Fruit fly (Drosophila melanogaster) whole organism, embryonic: Measurements from ENCODE around the gene CG14332.

ENCODE experiments used
- ATbp ChIP-seq: fragments of 200-800 bp; sonication (Bioruptor generic); optimal IDR thresholded peaks from 2 replicates; lab custom pipeline; 2017; ENCODE audit warnings: missing biosample characterization, mild to moderate bottlenecking, missing genetic modification characterization, missing genetic modification reagents
- Abd-B ChIP-seq: fragments of 200-800 bp; sonication (Bioruptor generic); optimal IDR thresholded peaks from 2 replicates; lab custom pipeline; 2018; ENCODE audit warnings: missing biosample characterization, mild to moderate bottlenecking, missing genetic modification characterization, moderate library complexity
- Aef1 ChIP-seq: fragments of 200-800 bp; sonication (Bioruptor generic); IDR thresholded peaks from 3 replicates; pipeline ENCODE4 v1.3.6; 2022; ENCODE audit warnings: missing biosample characterization, missing genetic modification characterization
- Blimp-1 ChIP-seq: fragments of 200-800 bp; sonication (Bioruptor generic); optimal IDR thresholded peaks from 3 replicates; lab custom pipeline; 2018; ENCODE audit warnings: missing biosample characterization, missing genetic modification characterization, mild to moderate bottlenecking, moderate library complexity, missing genetic modification reagents
- CG10366 ChIP-seq: fragments of 200-800 bp; sonication (Bioruptor generic); IDR thresholded peaks from 2 replicates; pipeline ENCODE4 v1.3.6; 2022; ENCODE audit warnings: missing biosample characterization, missing genetic modification characterization
- CG10543 ChIP-seq: fragments of 200-800 bp; sonication (Bioruptor generic); optimal IDR thresholded peaks from 3 replicates; lab custom pipeline; 2017; ENCODE audit warnings: missing biosample characterization, mild to moderate bottlenecking, missing genetic modification characterization, moderate library complexity
- CG11695 ChIP-seq: fragments of 200-800 bp; sonication (Bioruptor generic); IDR thresholded peaks from 3 replicates; pipeline ENCODE4 v1.3.6; 2022; ENCODE audit warnings: missing biosample characterization, missing genetic modification characterization
- CG12071 ChIP-seq: fragments of 200-800 bp; sonication (Bioruptor generic); optimal IDR thresholded peaks from 3 replicates; lab custom pipeline; 2018; ENCODE audit warnings: missing biosample characterization, mild to moderate bottlenecking, missing genetic modification characterization
- CG13296 ChIP-seq: fragments of 200-800 bp; sonication (Bioruptor generic); optimal IDR thresholded peaks from 3 replicates; lab custom pipeline; 2018; ENCODE audit warnings: missing biosample characterization, mild to moderate bottlenecking, missing genetic modification characterization
- CG14965 ChIP-seq: fragments of 200-800 bp; sonication (Bioruptor generic); optimal IDR thresholded peaks from 2 replicates; lab custom pipeline; 2016; ENCODE audit warnings: missing biosample characterization, missing genetic modification characterization, borderline replicate concordance
- CG15073 ChIP-seq: fragments of 200-800 bp; sonication (Bioruptor generic); optimal IDR thresholded peaks from 2 replicates; lab custom pipeline; 2016; ENCODE audit warnings: missing biosample characterization, missing genetic modification characterization
- CG15601 ChIP-seq: fragments of 200-800 bp; sonication (Bioruptor generic); optimal IDR thresholded peaks from 3 replicates; lab custom pipeline; 2019; ENCODE audit warnings: missing biosample characterization, mild to moderate bottlenecking, missing genetic modification characterization, moderate library complexity
- CG17829 ChIP-seq: fragments of 200-800 bp; optimal IDR thresholded peaks from 2 replicates; lab custom pipeline; 2019; ENCODE audit warnings: missing biosample characterization, mild to moderate bottlenecking, missing genetic modification characterization, moderate library complexity
- CG2116 ChIP-seq: fragments of 200-800 bp; sonication (Bioruptor generic); optimal IDR thresholded peaks from 3 replicates; lab custom pipeline; 2018; ENCODE audit warnings: missing biosample characterization, mild to moderate bottlenecking, missing genetic modification characterization
- CG30020 ChIP-seq: fragments of 200-800 bp; optimal IDR thresholded peaks from 2 replicates; lab custom pipeline; 2019; ENCODE audit warnings: missing biosample characterization, mild to moderate bottlenecking, missing genetic modification characterization, moderate library complexity
- CG42726 ChIP-seq: fragments of 200-800 bp; sonication (Bioruptor generic); IDR thresholded peaks from 2 replicates; pipeline ENCODE4 v1.3.6; 2022; ENCODE audit warnings: missing biosample characterization, missing genetic modification characterization; ENCODE audit not compliant: partially characterized antibody
- CG6175 ChIP-seq: fragments of 200-800 bp; sonication (Bioruptor generic); IDR thresholded peaks from 3 replicates; pipeline ENCODE4 v1.3.6; 2022; ENCODE audit warnings: missing biosample characterization, missing genetic modification characterization
- CG6254 ChIP-seq: fragments of 200-800 bp; sonication (Bioruptor generic); optimal IDR thresholded peaks from 3 replicates; lab custom pipeline; 2017; ENCODE audit warnings: mild to moderate bottlenecking, missing biosample characterization, missing genetic modification reagents, missing genetic modification characterization
- CG6813 ChIP-seq: fragments of 200-800 bp; sonication (Bioruptor generic); optimal IDR thresholded peaks from 2 replicates; lab custom pipeline; 2017; ENCODE audit warnings: missing biosample characterization, missing genetic modification characterization, mild to moderate bottlenecking, moderate library complexity, missing genetic modification reagents
- CG8290 ChIP-seq, 3 experiments: fragments of 200-800 bp; sonication (Bioruptor generic); optimal IDR thresholded peaks; 2 replicates each; lab custom pipeline; 2016 to 2019; ENCODE audit warnings: missing biosample characterization in 3 of 3, missing genetic modification characterization in 3 of 3, mild to moderate bottlenecking in 2 of 3, moderate library complexity in 1 of 3
- CG9817 ChIP-seq: fragments of 200-800 bp; sonication (Bioruptor generic); optimal IDR thresholded peaks from 2 replicates; lab custom pipeline; 2018; ENCODE audit warnings: missing biosample characterization, mild to moderate bottlenecking, missing genetic modification characterization, moderate library complexity
- Doc2 ChIP-seq: fragments of 200-800 bp; sonication (Bioruptor generic); IDR thresholded peaks from 2 replicates; pipeline ENCODE4 v1.3.6; 2022; ENCODE audit warnings: missing biosample characterization, missing genetic modification characterization
- MTF-1 ChIP-seq: fragments of 200-800 bp; sonication (Bioruptor generic); optimal IDR thresholded peaks from 2 replicates; lab custom pipeline; 2018; ENCODE audit warnings: missing biosample characterization, mild to moderate bottlenecking, missing genetic modification characterization, borderline replicate concordance
- Max ChIP-seq: fragments of 200-800 bp; sonication (Bioruptor generic); optimal IDR thresholded peaks from 2 replicates; lab custom pipeline; 2016; ENCODE audit warnings: missing biosample characterization, mild to moderate bottlenecking, missing genetic modification characterization
- Med ChIP-seq: fragments of 200-800 bp; sonication (Bioruptor generic); peaks from one replicate; lab custom pipeline; 2016; ENCODE audit warnings: missing biosample characterization, missing genetic modification characterization, mild to moderate bottlenecking, inconsistent platforms, moderate library complexity
- NfI ChIP-seq: fragments of 200-800 bp; sonication (Bioruptor generic); optimal IDR thresholded peaks from 3 replicates; lab custom pipeline; 2018; ENCODE audit warnings: missing biosample characterization, mild to moderate bottlenecking, missing genetic modification characterization, moderate library complexity
- Ptx1 ChIP-seq: fragments of 200-800 bp; sonication (Bioruptor generic); IDR thresholded peaks from 2 replicates; pipeline ENCODE4 v1.3.6; 2022; ENCODE audit warnings: missing biosample characterization, missing genetic modification characterization
- Xbp1 ChIP-seq: fragments of 200-800 bp; sonication (Bioruptor generic); optimal IDR thresholded peaks from 3 replicates; lab custom pipeline; 2016; ENCODE audit warnings: missing biosample characterization, mild to moderate bottlenecking, missing genetic modification characterization
- chinmo ChIP-seq: fragments of 200-800 bp; sonication (Bioruptor generic); IDR thresholded peaks from 4 replicates; pipeline ENCODE4 v1.3.6; 2022; ENCODE audit warnings: missing biosample characterization, missing genetic modification characterization; ENCODE audit not compliant: partially characterized antibody
- crc ChIP-seq: fragments of 200-800 bp; sonication (Bioruptor generic); optimal IDR thresholded peaks from 2 replicates; lab custom pipeline; 2016; ENCODE audit warnings: missing biosample characterization, missing genetic modification characterization
- dan ChIP-seq: fragments of 200-800 bp; sonication (Bioruptor generic); IDR thresholded peaks from 2 replicates; pipeline ENCODE4 v1.3.6; 2022; ENCODE audit warnings: missing biosample characterization, missing genetic modification characterization
- disco-r ChIP-seq: fragments of 200-800 bp; sonication (Bioruptor generic); optimal IDR thresholded peaks from 2 replicates; lab custom pipeline; 2016; ENCODE audit warnings: missing biosample characterization, missing genetic modification characterization
- dysf ChIP-seq: fragments of 200-800 bp; sonication (Bioruptor generic); IDR thresholded peaks from 3 replicates; pipeline ENCODE4 v1.3.6; 2022; ENCODE audit warnings: missing biosample characterization, missing genetic modification characterization
- eve ChIP-seq, 2 experiments: fragments of >200 bp; optimal IDR thresholded peaks; 2 replicates each; lab custom pipeline; 2017; ENCODE audit warnings: missing biosample characterization in 2 of 2, missing genetic modification characterization in 2 of 2
- ewg ChIP-seq: fragments of 200-800 bp; sonication (Bioruptor generic); optimal IDR thresholded peaks from 3 replicates; lab custom pipeline; 2017; ENCODE audit warnings: mild to moderate bottlenecking, missing biosample characterization, missing genetic modification reagents, missing genetic modification characterization
- gfzf ChIP-seq: fragments of 200-800 bp; sonication (Bioruptor generic); optimal IDR thresholded peaks from 2 replicates; lab custom pipeline; 2016; ENCODE audit warnings: missing biosample characterization, mild to moderate bottlenecking, missing genetic modification characterization, moderate library complexity
- hkb ChIP-seq, 2 experiments: fragments of 200-800 bp in 1 of 2; fragments of >200 bp in 1 of 2; sonication (Bioruptor generic) in 1 of 2; IDR thresholded peaks in 1 of 2; optimal IDR thresholded peaks in 1 of 2; 2 replicates each; pipeline versions ENCODE4 v1.3.6 to Lab custom; 2017 to 2022; ENCODE audit warnings: missing biosample characterization in 1 of 2, missing genetic modification characterization in 1 of 2
- kah ChIP-seq: fragments of 200-800 bp; sonication (Bioruptor generic); optimal IDR thresholded peaks from 2 replicates; lab custom pipeline; 2018; ENCODE audit warnings: missing biosample characterization, mild to moderate bottlenecking, missing genetic modification characterization
- ken ChIP-seq: fragments of 200-800 bp; sonication (Bioruptor generic); IDR thresholded peaks from 3 replicates; pipeline ENCODE4 v1.3.6; 2022; ENCODE audit warnings: missing biosample characterization, missing genetic modification characterization
- lmd ChIP-seq: fragments of 200-800 bp; sonication (Bioruptor generic); IDR thresholded peaks from 2 replicates; pipeline ENCODE4 v1.3.6; 2022; ENCODE audit warnings: missing biosample characterization, missing genetic modification characterization
- mam ChIP-seq: fragments of 200-800 bp; sonication (Bioruptor generic); optimal IDR thresholded peaks from 3 replicates; lab custom pipeline; 2016; ENCODE audit warnings: missing biosample characterization, missing genetic modification characterization
- so ChIP-seq: fragments of 200-800 bp; sonication (Bioruptor generic); IDR thresholded peaks from 3 replicates; pipeline ENCODE4 v1.3.6; 2022; ENCODE audit warnings: missing biosample characterization, missing genetic modification characterization
- tll ChIP-seq, 2 experiments: fragments of 200-800 bp in 1 of 2; fragments of >200 bp in 1 of 2; sonication (Bioruptor generic) in 1 of 2; optimal IDR thresholded peaks; 2 replicates each; lab custom pipeline; 2017 to 2019; ENCODE audit warnings: missing biosample characterization in 2 of 2, missing genetic modification characterization in 2 of 2, mild to moderate bottlenecking in 1 of 2, moderate library complexity in 1 of 2
- unpg ChIP-seq: fragments of 200-800 bp; sonication (Bioruptor generic); optimal IDR thresholded peaks from 3 replicates; lab custom pipeline; 2018; ENCODE audit warnings: missing biosample characterization, mild to moderate bottlenecking, missing genetic modification characterization, moderate library complexity
- vvl ChIP-seq: fragments of 200-800 bp; sonication (Bioruptor generic); IDR thresholded peaks from 2 replicates; pipeline ENCODE4 v1.3.6; 2022; ENCODE audit warnings: missing biosample characterization, missing genetic modification characterization

Gene CG14332

dm6 chr3R:17385329-17386019 is 36.5 kb downstream of the CG14332 start (continued):
- TF ChIP-seq crc (GFP tag; lab: Kevin White, UChicago) (peak; percentile 38), CG6813 (peak; percentile 17), CG17829 (peak; percentile 56), Doc2 (GFP tag; lab: Robert Waterston, UW) (no peak), MTF-1 (no peak), lmd (GFP tag; lab: Robert Waterston, UW) (peak; percentile 64; the same call in 1 of the 2 replicates), dysf (GFP tag; lab: Robert Waterston, UW) (peak; percentile 79), CG10366 (peak; percentile 46; the same call in 1 of the 2 replicates), CG12071 (GFP tag; lab: Kevin White, UChicago) (peak; percentile 23), gfzf (GFP tag; lab: Kevin White, UChicago) (peak; percentile 84), unpg (GFP tag; lab: Kevin White, UChicago) (peak; percentile 7), Max (peak; percentile 47), CG9817 (tag; lab: Kevin White, UChicago) (peak; percentile 38), Aef1 (GFP tag; lab: Robert Waterston, UW) (no peak; the same call in 2 of the 3 replicates)

dm6 chr3R:17381916-17382315 is 40.1 kb downstream of the CG14332 start:
- TF ChIP-seq Blimp-1, result no peak
- TF ChIP-seq dan (GFP tag; lab: Robert Waterston, UW), result no peak
- TF ChIP-seq CG10543 (GFP tag; lab: Kevin White, UChicago), result no peak
- no peak for TF ChIP-seq Xbp1 (GFP tag; lab: Kevin White, UChicago)
- no peak for TF ChIP-seq CG6175 (GFP tag; lab: Robert Waterston, UW)
- no peak for TF ChIP-seq disco-r (GFP tag; lab: Kevin White, UChicago)
- no peak for TF ChIP-seq kah (GFP tag; lab: Kevin White, UChicago)
- no peak for TF ChIP-seq CG30020 (tag; lab: Kevin White, UChicago)
- TF ChIP-seq CG11695, result no peak
- TF ChIP-seq, all 482 proteins: peak for 0

- TF ChIP-seq CG15601, result peak; percentile 9
- peak; percentile 45 for TF ChIP-seq Med (GFP tag; lab: Kevin White, UChicago)
- TF ChIP-seq Abd-B (GFP tag; lab: Kevin White, UChicago), result no peak
- no peak for TF ChIP-seq hkb (optimal IDR thresholded peaks at IDR 0.05; lab: Kevin White, UChicago)
- peak; percentile 44; the same call in 1 of the 2 replicates for TF ChIP-seq hkb (GFP tag; IDR thresholded peaks at IDR 0.05; lab: Robert Waterston, UW)
- no peak for TF ChIP-seq ATbp (GFP tag; lab: Kevin White, UChicago)
- TF ChIP-seq ken, result no peak
- peak; percentile 27 for TF ChIP-seq ewg (GFP tag; lab: Kevin White, UChicago)
- no peak for TF ChIP-seq CG8290 (GFP tag; optimal IDR thresholded peaks at IDR 0.05; lab: Kevin White, UChicago)
- TF ChIP-seq CG8290 (tag; optimal IDR thresholded peaks at IDR 0.05; lab: Kevin White, UChicago), result peak in 1 of 2 experiments; percentile 19
- no peak for TF ChIP-seq tll (GFP tag; optimal IDR thresholded peaks at IDR 0.05; lab: Kevin White, UChicago)
- no peak for TF ChIP-seq CG14965 (GFP tag; lab: Kevin White, UChicago)
- no peak for TF ChIP-seq CG17829
- no peak for TF ChIP-seq NfI (GFP tag; lab: Kevin White, UChicago)
- TF ChIP-seq CG13296, result no peak
- no peak for TF ChIP-seq Ptx1 (GFP tag; lab: Robert Waterston, UW)
- no peak for TF ChIP-seq CG15073 (GFP tag; lab: Kevin White, UChicago)
- TF ChIP-seq Doc2 (GFP tag; lab: Robert Waterston, UW), result no peak
- TF ChIP-seq CG2116 (GFP tag; lab: Kevin White, UChicago), result no peak
- no peak for TF ChIP-seq eve (GFP tag; optimal IDR thresholded peaks at IDR 0.05; lab: Kevin White, UChicago)
- TF ChIP-seq so (GFP tag; lab: Robert Waterston, UW), result 0 out of 3 replicates have a peak, but pooled peaks have one; percentile 10
- 0 out of 2 replicates have a peak, but pooled peaks have one; percentile 13 for TF ChIP-seq vvl (GFP tag; lab: Robert Waterston, UW)
- TF ChIP-seq chinmo (GFP tag; lab: Robert Waterston, UW), result peak; percentile 86; the same call in 2 of the 4 replicates
- no peak for TF ChIP-seq CG42726 (GFP tag; lab: Robert Waterston, UW)
- TF ChIP-seq mam (GFP tag; lab: Kevin White, UChicago), result no peak
- no peak for TF ChIP-seq CG6254
These were observed 42.3 kb downstream of the CG14332 start, which contains the start of gene lute for dm6 chr3R:17379742-17380141. Gene lute, plus strand, starts transcription at chr3R:17379944.
